Worm (Caenorhabditis elegans) whole organism, midembryonic: Measurements from ENCODE around the gene T22C8.1.

ENCODE experiments used
- klf-2 ChIP-seq: fragments of 200-800 bp; sonication (Bioruptor generic); conservative IDR thresholded peaks from 2 replicates; pipeline ENCODE4 v1.3.6; 2022; ENCODE audit warnings: missing genetic modification reagents, missing genetic modification characterization, missing compliant biosample characterization
- tab-1 ChIP-seq: fragments of 200-800 bp; sonication (Bioruptor generic); IDR thresholded peaks from 2 replicates; pipeline ENCODE4 v1.3.6; 2022; ENCODE audit warnings: missing genetic modification characterization, missing compliant biosample characterization

DNA sequence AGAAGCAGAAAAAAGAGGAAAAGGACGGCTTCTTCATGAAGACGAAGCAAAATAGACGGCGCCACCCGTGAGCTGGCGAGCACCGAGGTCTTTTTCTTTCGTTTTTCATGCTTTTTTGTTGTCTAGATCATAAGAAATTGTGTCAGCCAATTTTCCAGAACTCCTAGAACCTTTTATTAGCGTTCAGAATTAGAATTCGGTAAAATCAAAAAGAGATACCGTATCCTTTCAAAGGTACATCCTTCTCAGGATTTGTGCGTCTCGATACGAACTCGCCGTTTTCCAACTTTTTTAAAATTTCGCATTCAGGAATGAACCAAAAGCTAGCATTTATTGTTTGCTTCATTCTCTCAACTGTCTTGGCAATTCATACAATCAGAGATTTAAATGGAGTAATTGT, 39.5 kb upstream of the T22C8.1 start, which contains the start of gene F54C9.7:
- no peak for TF ChIP-seq klf-2 (GFP tag; lab: Robert Waterston, UW)
- TF ChIP-seq tab-1 (GFP tag; lab: Robert Waterston, UW) = no peak
